Worm (Caenorhabditis elegans) whole organism, young adult: ENCODE data around the gene K09D9.3.

Source experiments
- F49E8.2 ChIP-seq: sonication (generic microtip); optimal IDR thresholded peaks from 3 replicates; lab custom pipeline; 2017; ENCODE audit warnings: missing genetic modification characterization, mild to moderate bottlenecking, missing compliant biosample characterization, antibody characterized with exemption, moderate library complexity; ENCODE audit not compliant: insufficient read depth
- T07F8.4 ChIP-seq: sonication (generic microtip); optimal IDR thresholded peaks from 2 replicates; lab custom pipeline; 2016; ENCODE audit warnings: mild to moderate bottlenecking, missing genetic modification characterization, moderate library complexity, missing compliant biosample characterization
- ama-1 ChIP-seq, 3 experiments: fragments of 150-350 bp in 1 of 3; sonication (generic microtip) in 2 of 3; optimal IDR thresholded peaks; 2 replicates each; lab custom pipeline; 2014 to 2018; ENCODE audit warnings: missing biosample characterization in 2 of 3, missing genetic modification characterization in 2 of 3, missing genetic modification reagents in 2 of 3
- aptf-2 ChIP-seq: fragments of 200-800 bp; sonication (Bioruptor generic); conservative IDR thresholded peaks from 2 replicates; pipeline ENCODE4 v1.3.6; 2022; ENCODE audit warnings: missing genetic modification reagents, missing genetic modification characterization, missing compliant biosample characterization
- attf-5 ChIP-seq: fragments of 200-800 bp; sonication (Bioruptor generic); optimal IDR thresholded peaks from 2 replicates; lab custom pipeline; 2018; ENCODE audit warnings: mild to moderate bottlenecking, missing genetic modification characterization, missing compliant biosample characterization
- dpl-1 ChIP-seq: fragments of 150-350 bp; optimal IDR thresholded peaks from 2 replicates; lab custom pipeline; 2014; ENCODE audit warnings: missing biosample characterization, missing genetic modification reagents, missing genetic modification characterization
- egrh-3 ChIP-seq: fragments of 200-800 bp; sonication (Bioruptor generic); IDR thresholded peaks from 2 replicates; pipeline ENCODE4 v1.3.6; 2022; ENCODE audit warnings: missing genetic modification reagents, missing genetic modification characterization, missing compliant biosample characterization
- lir-1 ChIP-seq: fragments of 200-800 bp; sonication (Bioruptor generic); conservative IDR thresholded peaks from 2 replicates; pipeline ENCODE4 v1.3.6; 2022; ENCODE audit warnings: missing genetic modification reagents, missing genetic modification characterization, missing compliant biosample characterization
- madf-10 ChIP-seq: sonication (generic microtip); optimal IDR thresholded peaks from 2 replicates; lab custom pipeline; 2016; ENCODE audit warnings: mild to moderate bottlenecking, missing genetic modification characterization, missing compliant biosample characterization
- madf-6 ChIP-seq: fragments of 200-800 bp; sonication (Bioruptor generic); IDR thresholded peaks from 2 replicates; pipeline ENCODE4 v1.3.6; 2022; ENCODE audit warnings: missing genetic modification reagents, missing genetic modification characterization, missing compliant biosample characterization
- snpc-4 ChIP-seq, 5 experiments: fragments of 150-350 bp in 1 of 5; sonication (generic microtip) in 4 of 5; optimal IDR thresholded peaks; 2 replicates each; lab custom pipeline; 2014 to 2018; ENCODE audit warnings: missing genetic modification characterization in 5 of 5, missing biosample characterization in 3 of 5, antibody characterized with exemption in 2 of 5, mild to moderate bottlenecking in 2 of 5, missing compliant biosample characterization in 2 of 5, missing genotype in 2 of 5, moderate library complexity in 2 of 5, missing genetic modification reagents in 1 of 5
- ztf-22 ChIP-seq: fragments of 200-800 bp; sonication (Bioruptor generic); optimal IDR thresholded peaks from 2 replicates; lab custom pipeline; 2018; ENCODE audit warnings: mild to moderate bottlenecking, missing genetic modification characterization, moderate library complexity, missing compliant biosample characterization

ce11 chrV:4016780-4017179 lies 2.5 kb upstream of the K09D9.3 start, which contains the start of gene srw-89:
- TF ChIP-seq dpl-1 (GFP tag; lab: Kevin White, UChicago), result no peak
- no peak for TF ChIP-seq aptf-2 (GFP tag; lab: Robert Waterston, UW)
- no peak for TF ChIP-seq madf-10 (tag; lab: Kevin White, UChicago)
- no peak for TF ChIP-seq egrh-3 (GFP tag; lab: Robert Waterston, UW)
- no peak for TF ChIP-seq ama-1 (optimal IDR thresholded peaks at IDR 0.05; lab: Kevin White, UChicago)
- no peak for TF ChIP-seq ama-1 (GFP tag; optimal IDR thresholded peaks at IDR 0.05; lab: Kevin White, UChicago)
- no peak for TF ChIP-seq snpc-4 (GFP tag; optimal IDR thresholded peaks at IDR 0.05; lab: Kevin White, UChicago)
- no peak for TF ChIP-seq snpc-4 (tag; optimal IDR thresholded peaks at IDR 0.05; lab: Kevin White, UChicago)
- no peak for TF ChIP-seq madf-6 (GFP tag; lab: Robert Waterston, UW)
- TF ChIP-seq T07F8.4 (tag; lab: Kevin White, UChicago), result no peak
- TF ChIP-seq F49E8.2 (tag; lab: Kevin White, UChicago), result no peak
- TF ChIP-seq ztf-22, result no peak
- no peak for TF ChIP-seq attf-5
- TF ChIP-seq lir-1 (GFP tag; lab: Robert Waterston, UW), result no peak
